Fruit fly (Drosophila melanogaster) whole organism, embryonic: ENCODE results near the gene kat-60L1.

Source experiments
- Atf6 ChIP-seq: fragments of 200-800 bp; sonication (Bioruptor generic); IDR thresholded peaks from 2 replicates; pipeline ENCODE4 v1.3.6; 2022; ENCODE audit warnings: missing biosample characterization, missing genetic modification characterization
- Blimp-1 ChIP-seq: fragments of 200-800 bp; sonication (Bioruptor generic); optimal IDR thresholded peaks from 3 replicates; lab custom pipeline; 2018; ENCODE audit warnings: missing biosample characterization, missing genetic modification characterization, mild to moderate bottlenecking, moderate library complexity, missing genetic modification reagents
- CG10565 ChIP-seq: fragments of 200-800 bp; sonication (Bioruptor generic); optimal IDR thresholded peaks from 3 replicates; lab custom pipeline; 2016; ENCODE audit warnings: missing biosample characterization, mild to moderate bottlenecking, missing genetic modification characterization
- CG11560 ChIP-seq: fragments of 200-800 bp; sonication (Bioruptor generic); IDR thresholded peaks from 3 replicates; pipeline ENCODE4 v1.3.6; 2022; ENCODE audit warnings: missing biosample characterization, missing genetic modification characterization
- CG11723 ChIP-seq: fragments of 200-800 bp; sonication (Bioruptor generic); optimal IDR thresholded peaks from 2 replicates; lab custom pipeline; 2017; ENCODE audit warnings: missing biosample characterization, mild to moderate bottlenecking, missing genetic modification characterization
- CG12744 ChIP-seq: fragments of 200-800 bp; sonication (Bioruptor generic); optimal IDR thresholded peaks from 2 replicates; lab custom pipeline; 2016; ENCODE audit warnings: missing biosample characterization, missing genetic modification characterization
- CG13424 ChIP-seq: fragments of 200-800 bp; sonication (Bioruptor generic); optimal IDR thresholded peaks from 2 replicates; lab custom pipeline; 2019; ENCODE audit warnings: missing biosample characterization, mild to moderate bottlenecking, missing genetic modification characterization, moderate library complexity
- CG14014 ChIP-seq: fragments of 200-800 bp; sonication (Bioruptor generic); IDR thresholded peaks from 2 replicates; pipeline ENCODE4 v1.3.6; 2022; ENCODE audit warnings: missing biosample characterization, missing genetic modification characterization
- CG17186 ChIP-seq: fragments of 200-800 bp; sonication (Bioruptor generic); optimal IDR thresholded peaks from 3 replicates; lab custom pipeline; 2017; ENCODE audit warnings: missing biosample characterization, missing genetic modification reagents, missing genetic modification characterization
- CG17912 ChIP-seq: fragments of 200-800 bp; sonication (Bioruptor generic); optimal IDR thresholded peaks from 2 replicates; lab custom pipeline; 2018; ENCODE audit warnings: missing biosample characterization, mild to moderate bottlenecking, missing genetic modification characterization
- CG18764 ChIP-seq: fragments of 200-800 bp; sonication (Bioruptor generic); optimal IDR thresholded peaks from 3 replicates; lab custom pipeline; 2016; ENCODE audit warnings: missing biosample characterization, missing genetic modification characterization
- CG2129 ChIP-seq: fragments of 200-800 bp; sonication (Bioruptor generic); IDR thresholded peaks from 2 replicates; pipeline ENCODE4 v1.3.6; 2022; ENCODE audit warnings: missing biosample characterization, missing genetic modification characterization; ENCODE audit not compliant: partially characterized antibody
- CG2889 ChIP-seq: fragments of 200-800 bp; sonication (Bioruptor generic); IDR thresholded peaks from 3 replicates; pipeline ENCODE4 v1.3.6; 2022; ENCODE audit warnings: missing biosample characterization, missing genetic modification characterization
- CG31365 ChIP-seq: fragments of 200-800 bp; sonication (Bioruptor generic); optimal IDR thresholded peaks from 2 replicates; lab custom pipeline; 2018; ENCODE audit warnings: missing biosample characterization, mild to moderate bottlenecking, missing genetic modification characterization
- CG6854 ChIP-seq: fragments of 200-800 bp; sonication (Bioruptor generic); optimal IDR thresholded peaks from 3 replicates; lab custom pipeline; 2017; ENCODE audit warnings: missing biosample characterization, mild to moderate bottlenecking, missing genetic modification characterization
- CG7786 ChIP-seq: fragments of 200-800 bp; sonication (Bioruptor generic); optimal IDR thresholded peaks from 2 replicates; lab custom pipeline; 2016; ENCODE audit warnings: missing biosample characterization, missing genetic modification characterization
- CG9609 ChIP-seq: fragments of 200-800 bp; sonication (Bioruptor generic); optimal IDR thresholded peaks from 3 replicates; lab custom pipeline; 2016; ENCODE audit warnings: missing biosample characterization, missing genetic modification characterization
- CTCF ChIP-seq: fragments of 200-800 bp; sonication (Bioruptor generic); optimal IDR thresholded peaks from 2 replicates; lab custom pipeline; 2017; ENCODE audit warnings: missing biosample characterization, mild to moderate bottlenecking, missing genetic modification characterization, moderate library complexity
- D ChIP-seq, 2 experiments: fragments of 200-800 bp in 1 of 2; fragments of >200 bp in 1 of 2; sonication (Bioruptor generic) in 1 of 2; optimal IDR thresholded peaks; 2 replicates in 1 of 2; 3 replicates in 1 of 2; lab custom pipeline; 2017; ENCODE audit warnings: mild to moderate bottlenecking in 1 of 2, missing biosample characterization in 1 of 2, missing genetic modification characterization in 1 of 2, missing genetic modification reagents in 1 of 2
- E2f1 ChIP-seq: fragments of 200-800 bp; sonication (Bioruptor generic); IDR thresholded peaks from 2 replicates; pipeline ENCODE4 v1.3.6; 2022; ENCODE audit warnings: missing biosample characterization, missing genetic modification characterization
- Gug ChIP-seq: fragments of 200-800 bp; sonication (Bioruptor generic); IDR thresholded peaks from 4 replicates; pipeline ENCODE4 v1.3.6; 2022; ENCODE audit warnings: missing biosample characterization, missing genetic modification characterization
- Hr3 ChIP-seq: fragments of 200-800 bp; sonication (Bioruptor generic); optimal IDR thresholded peaks from 3 replicates; lab custom pipeline; 2016; ENCODE audit warnings: missing biosample characterization, missing genetic modification characterization
- Hr78 ChIP-seq, 2 experiments: fragments of 200-800 bp in 1 of 2; fragments of >200 bp in 1 of 2; sonication (Bioruptor generic) in 1 of 2; optimal IDR thresholded peaks; 2 replicates each; lab custom pipeline; 2017 to 2019; ENCODE audit warnings: missing biosample characterization in 2 of 2, missing genetic modification characterization in 2 of 2, mild to moderate bottlenecking in 1 of 2, moderate library complexity in 1 of 2
- Hsf ChIP-seq: fragments of 200-800 bp; sonication (Bioruptor generic); optimal IDR thresholded peaks from 3 replicates; lab custom pipeline; 2016; ENCODE audit warnings: missing biosample characterization, missing genetic modification characterization
- Kr ChIP-seq: fragments of 200-800 bp; sonication (Bioruptor generic); optimal IDR thresholded peaks from 2 replicates; lab custom pipeline; 2017; ENCODE audit warnings: missing biosample characterization, mild to moderate bottlenecking, missing genetic modification characterization
- Max ChIP-seq: fragments of 200-800 bp; sonication (Bioruptor generic); optimal IDR thresholded peaks from 2 replicates; lab custom pipeline; 2016; ENCODE audit warnings: missing biosample characterization, mild to moderate bottlenecking, missing genetic modification characterization
- NC2α ChIP-seq: fragments of 200-800 bp; sonication (Bioruptor generic); optimal IDR thresholded peaks from 2 replicates; lab custom pipeline; 2016; ENCODE audit warnings: missing biosample characterization, missing genetic modification characterization
- NK7.1 ChIP-seq: fragments of 200-800 bp; sonication (Bioruptor generic); optimal IDR thresholded peaks from 3 replicates; lab custom pipeline; 2016; ENCODE audit warnings: missing biosample characterization, missing genetic modification characterization
- NfI ChIP-seq: fragments of 200-800 bp; sonication (Bioruptor generic); optimal IDR thresholded peaks from 3 replicates; lab custom pipeline; 2018; ENCODE audit warnings: missing biosample characterization, mild to moderate bottlenecking, missing genetic modification characterization, moderate library complexity
- PHDP ChIP-seq: fragments of 200-800 bp; sonication (Bioruptor generic); optimal IDR thresholded peaks from 3 replicates; lab custom pipeline; 2018; ENCODE audit warnings: missing biosample characterization, mild to moderate bottlenecking, missing genetic modification characterization, moderate library complexity
- amos ChIP-seq: fragments of 200-800 bp; sonication (Bioruptor generic); IDR thresholded peaks from 2 replicates; pipeline ENCODE4 v1.3.6; 2022; ENCODE audit warnings: missing biosample characterization, missing genetic modification characterization; ENCODE audit not compliant: partially characterized antibody
- gcm ChIP-seq: fragments of 200-800 bp; sonication (Bioruptor generic); optimal IDR thresholded peaks from 2 replicates; lab custom pipeline; 2019; ENCODE audit warnings: missing biosample characterization, mild to moderate bottlenecking, missing genetic modification characterization, moderate library complexity
- gro ChIP-seq: fragments of 200-800 bp; sonication (Bioruptor generic); optimal IDR thresholded peaks from 2 replicates; lab custom pipeline; 2016; ENCODE audit warnings: missing biosample characterization, missing genetic modification characterization
- gsb ChIP-seq: fragments of 200-800 bp; sonication (Bioruptor generic); IDR thresholded peaks from 2 replicates; pipeline ENCODE4 v1.3.6; 2022; ENCODE audit warnings: missing biosample characterization, missing genetic modification characterization
- ham ChIP-seq: fragments of 200-800 bp; sonication (Bioruptor generic); IDR thresholded peaks from 2 replicates; pipeline ENCODE4 v1.3.6; 2022; ENCODE audit warnings: missing biosample characterization, missing genetic modification characterization
- jing ChIP-seq: fragments of 200-800 bp; sonication (Bioruptor generic); optimal IDR thresholded peaks from 2 replicates; lab custom pipeline; 2018; ENCODE audit warnings: missing biosample characterization, mild to moderate bottlenecking, missing genetic modification characterization
- jumu ChIP-seq: fragments of 200-800 bp; sonication (Bioruptor generic); optimal IDR thresholded peaks from 3 replicates; lab custom pipeline; 2016; ENCODE audit warnings: missing biosample characterization, missing genetic modification characterization
- lab ChIP-seq: fragments of 200-800 bp; sonication (Bioruptor generic); optimal IDR thresholded peaks from 3 replicates; lab custom pipeline; 2017; ENCODE audit warnings: missing biosample characterization, missing genetic modification characterization, mild to moderate bottlenecking, moderate library complexity, missing genetic modification reagents
- lov ChIP-seq, 2 experiments: fragments of 200-800 bp in 1 of 2; fragments of >200 bp in 1 of 2; sonication (Bioruptor generic) in 1 of 2; IDR thresholded peaks in 1 of 2; optimal IDR thresholded peaks in 1 of 2; 2 replicates in 1 of 2; 3 replicates in 1 of 2; pipeline versions ENCODE4 v1.3.6 to Lab custom; 2017 to 2022; ENCODE audit warnings: missing biosample characterization in 1 of 2, missing genetic modification characterization in 1 of 2
- luna ChIP-seq: fragments of 200-800 bp; sonication (Bioruptor generic); optimal IDR thresholded peaks from 2 replicates; lab custom pipeline; 2016; ENCODE audit warnings: missing biosample characterization, missing genetic modification characterization
- nmo ChIP-seq: fragments of 200-800 bp; sonication (Bioruptor generic); optimal IDR thresholded peaks from 2 replicates; lab custom pipeline; 2018; ENCODE audit warnings: missing biosample characterization, mild to moderate bottlenecking, missing genetic modification characterization, moderate library complexity
- otp ChIP-seq: fragments of 200-800 bp; sonication (Bioruptor generic); IDR thresholded peaks from 3 replicates; pipeline ENCODE4, ENCODE4 v1.3.6; 2022; ENCODE audit warnings: missing biosample characterization, missing genetic modification characterization
- pros ChIP-seq: fragments of 200-800 bp; sonication (Bioruptor generic); optimal IDR thresholded peaks from 3 replicates; lab custom pipeline; 2019; ENCODE audit warnings: missing biosample characterization, mild to moderate bottlenecking, missing genetic modification characterization, moderate library complexity
- rib ChIP-seq: fragments of 200-800 bp; sonication (Bioruptor generic); IDR thresholded peaks from 2 replicates; pipeline ENCODE4 v1.3.6; 2022; ENCODE audit warnings: missing biosample characterization, missing genetic modification characterization
- slou ChIP-seq: fragments of 200-800 bp; sonication (Bioruptor generic); optimal IDR thresholded peaks from 3 replicates; lab custom pipeline; 2016; ENCODE audit warnings: missing biosample characterization, missing genetic modification characterization
- stc ChIP-seq: fragments of 200-800 bp; sonication (Bioruptor generic); IDR thresholded peaks from 2 replicates; pipeline ENCODE4 v1.3.6; 2022; ENCODE audit warnings: missing biosample characterization, missing genetic modification characterization
- tap ChIP-seq: fragments of 200-800 bp; optimal IDR thresholded peaks from 3 replicates; lab custom pipeline; 2019; ENCODE audit warnings: missing biosample characterization, mild to moderate bottlenecking, missing genetic modification characterization, moderate library complexity
- tup ChIP-seq: fragments of 200-800 bp; sonication (Bioruptor generic); optimal IDR thresholded peaks from 2 replicates; lab custom pipeline; 2016; ENCODE audit warnings: missing biosample characterization, mild to moderate bottlenecking, missing genetic modification characterization, moderate library complexity
- usp ChIP-seq: fragments of >200 bp; optimal IDR thresholded peaks from 2 replicates; lab custom pipeline; 2017; ENCODE audit warnings: missing biosample characterization, missing genetic modification characterization
- wor ChIP-seq: fragments of 200-800 bp; sonication (Bioruptor generic); IDR thresholded peaks from 2 replicates; pipeline ENCODE4 v1.3.6; 2022; ENCODE audit warnings: missing biosample characterization, missing genetic modification characterization

The kat-60L1 gene

DNA sequence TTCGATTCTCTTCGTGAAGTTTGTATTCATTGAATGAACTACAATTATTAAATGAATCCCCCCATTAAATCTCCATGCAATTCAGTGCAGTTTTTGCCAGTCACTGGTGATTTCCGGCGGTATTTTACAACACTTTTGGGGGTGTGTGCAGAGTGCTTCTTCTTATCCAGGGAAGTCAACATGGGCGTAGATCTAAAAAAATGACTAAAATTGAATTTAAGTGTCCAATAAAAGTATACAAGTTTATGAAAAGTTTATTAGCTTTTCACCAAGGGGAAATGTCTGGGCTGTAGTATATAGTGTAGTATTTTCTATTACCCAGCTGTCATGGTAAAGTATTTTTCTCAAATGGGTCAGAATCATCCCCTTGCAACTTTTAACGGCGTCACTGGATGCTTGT lies 9.9 kb downstream of the kat-60L1 start, which contains the start of gene Hpf1 (continued):
- TF ChIP-seq Blimp-1 (GFP tag; lab: Kevin White, UChicago) (peak; percentile 95), CG13424 (tag; lab: Kevin White, UChicago) (peak; percentile 98), Max (GFP tag; lab: Kevin White, UChicago) (peak; percentile 98), CG14014 (peak; percentile 98), CG2889 (GFP tag; lab: Robert Waterston, UW) (peak; percentile 96), Kr (GFP tag; lab: Kevin White, UChicago) (peak; percentile 4), Gug (peak; percentile 98), gcm (GFP tag; lab: Kevin White, UChicago) (peak; percentile 97), Hsf (GFP tag; lab: Kevin White, UChicago) (peak; percentile 99), CG17912 (peak; percentile 86), otp (GFP tag; lab: Robert Waterston, UW) (peak; percentile 97), jumu (GFP tag; lab: Kevin White, UChicago) (peak; percentile 98), Hr3 (GFP tag; lab: Kevin White, UChicago) (peak; percentile 98), stc (GFP tag; lab: Robert Waterston, UW) (peak; percentile 96), gro (GFP tag; lab: Kevin White, UChicago) (peak; percentile 99), NC2α (GFP tag; lab: Kevin White, UChicago) (peak; percentile 96), pros (GFP tag; lab: Kevin White, UChicago) (peak; percentile 30), CG18764 (GFP tag; lab: Kevin White, UChicago) (peak; percentile 97), nmo (peak; percentile 98), NK7.1 (GFP tag; lab: Kevin White, UChicago) (peak; percentile 97), tap (tag; lab: Kevin White, UChicago) (peak; percentile 97), CG2129 (GFP tag; lab: Robert Waterston, UW) (no peak), CG11723 (peak; percentile 95), CTCF (GFP tag; lab: Kevin White, UChicago) (peak; percentile 74), usp (no peak), CG31365 (tag; lab: Kevin White, UChicago) (peak; percentile 90), luna (GFP tag; lab: Kevin White, UChicago) (peak; percentile 97), E2f1 (peak; percentile 98), CG12744 (GFP tag; lab: Kevin White, UChicago) (peak; percentile 98), Hr78 (GFP tag; optimal IDR thresholded peaks at IDR 0.05; lab: Kevin White, UChicago) (no peak), wor (GFP tag; lab: Robert Waterston, UW) (peak; percentile 95), jing (GFP tag; lab: Kevin White, UChicago) (peak; percentile 96), amos (GFP tag; lab: Robert Waterston, UW) (no peak), tup (peak; percentile 96), lab (GFP tag; lab: Kevin White, UChicago) (peak; percentile 99), ham (GFP tag; lab: Robert Waterston, UW) (peak; percentile 93), CG17186 (peak; percentile 90), PHDP (peak; percentile 99), gsb (peak; percentile 96), lov (optimal IDR thresholded peaks at IDR 0.05; lab: Kevin White, UChicago) (no peak), lov (GFP tag; IDR thresholded peaks at IDR 0.05; lab: Robert Waterston, UW) (peak; percentile 92), CG9609 (GFP tag; lab: Kevin White, UChicago) (peak; percentile 99), NfI (GFP tag; lab: Kevin White, UChicago) (peak; percentile 98), CG6854 (GFP tag; lab: Kevin White, UChicago) (peak; percentile 97), D (optimal IDR thresholded peaks at IDR 0.05; lab: Kevin White, UChicago) (no peak), D (GFP tag; optimal IDR thresholded peaks at IDR 0.05; lab: Kevin White, UChicago) (peak; percentile 96), CG7786 (GFP tag; lab: Kevin White, UChicago) (peak; percentile 99), CG10565 (peak; percentile 92), slou (GFP tag; lab: Kevin White, UChicago) (peak; percentile 96), CG11560 (peak; percentile 90), rib (GFP tag; lab: Robert Waterston, UW) (peak; percentile 97), Atf6 (GFP tag; lab: Robert Waterston, UW) (peak; percentile 98)
